Fruit fly (Drosophila melanogaster): ENCODE measurements around the gene Ugt36D1.

dm6 chr2L:18871822-18872221, 48.5 kb downstream of the Ugt36D1 start:
- no peak for TF ChIP-seq D1 (tag; optimal IDR thresholded peaks at IDR 0.05)
- no peak for TF ChIP-seq fd96Ca (GFP tag; IDR thresholded peaks at IDR 0.05)
- TF ChIP-seq CG13204 (GFP tag; optimal IDR thresholded peaks at IDR 0.05), result no peak
- no peak for TF ChIP-seq EcR (GFP tag; optimal IDR thresholded peaks at IDR 0.05)
- no peak for TF ChIP-seq CG14655 (GFP tag; optimal IDR thresholded peaks at IDR 0.05)
- TF ChIP-seq CG12605 (GFP tag; IDR thresholded peaks at IDR 0.05), result no peak
- no peak for TF ChIP-seq CG4496 (GFP tag; IDR thresholded peaks at IDR 0.05)
- TF ChIP-seq CG15710 (tag; optimal IDR thresholded peaks at IDR 0.05), result no peak
- TF ChIP-seq CG8159 (tag; optimal IDR thresholded peaks at IDR 0.05), result no peak

Data from whole organism, pupa.